Fruit fly (Drosophila melanogaster): ENCODE measurements around the gene Sfp24Bc.

dm6 chr2L:3657349-3658142 is 12.8 kb downstream of the Sfp24Bc start:
- no peak for TF ChIP-seq Sin3A (optimal IDR thresholded peaks at IDR 0.05)
- no peak for TF ChIP-seq ttk (optimal IDR thresholded peaks at IDR 0.05)
